Fruit fly (Drosophila melanogaster) ovary, adult (tissue): Measurements from ENCODE around the gene ovo.

Experiments used
- CG17801 ChIP-seq: fragments of 200-800 bp; optimal IDR thresholded peaks from 2 replicates; lab custom pipeline; 2019; ENCODE audit warnings: missing biosample characterization, mild to moderate bottlenecking, missing genetic modification characterization, moderate library complexity; ENCODE audit not compliant: partially characterized antibody

Gene ovo

DNA sequence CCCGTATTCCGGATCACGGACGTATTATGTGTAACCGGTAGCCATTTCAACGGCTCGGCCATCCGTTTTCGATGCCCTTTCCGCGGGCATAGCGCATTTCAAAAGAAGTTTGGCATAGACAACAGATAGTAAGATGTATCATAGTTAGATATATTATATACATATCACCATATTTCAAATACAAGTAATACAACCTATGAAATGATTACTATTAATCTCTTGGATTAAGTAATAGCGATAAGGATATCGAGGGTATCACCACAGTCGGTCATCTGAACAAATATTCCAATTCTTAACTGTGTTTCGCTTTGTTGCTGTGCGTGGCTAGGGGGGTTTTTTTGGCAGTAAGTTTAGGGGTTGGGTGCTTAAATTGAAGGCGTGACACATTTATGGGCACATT is 47.5 kb downstream of the ovo start:
- no peak for TF ChIP-seq CG17801 (GFP tag; lab: Kevin White, UChicago)

DNA sequence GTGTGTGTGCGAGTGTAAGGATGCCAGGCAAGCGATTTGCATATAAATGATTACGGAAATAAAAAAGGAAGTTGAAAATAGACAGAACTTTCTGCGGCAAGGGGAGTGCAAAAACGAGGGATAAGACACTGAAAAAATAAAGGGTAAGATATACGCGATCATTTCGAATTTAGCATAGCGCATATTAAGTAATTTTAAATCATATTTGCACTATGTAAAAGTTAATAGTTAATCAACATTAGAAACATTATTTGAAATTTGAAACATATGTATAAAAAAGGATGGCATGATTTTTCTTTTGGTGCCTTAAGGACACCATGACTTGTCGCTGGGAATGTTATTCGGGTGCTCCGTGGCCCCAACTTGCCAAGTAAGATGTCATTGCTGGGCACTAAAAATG is 65.0 kb downstream of the ovo start:
- TF ChIP-seq CG17801 (GFP tag; lab: Kevin White, UChicago): no peak
